Fruit fly (Drosophila melanogaster) whole organism, embryonic: ENCODE results near the gene AP-1mu.
A peak's percentile ranks its signal among the peaks of the same experiment; 100 is the strongest.

Experiments
- C15 ChIP-seq: fragments of 200-800 bp; sonication (Bioruptor generic); IDR thresholded peaks from 3 replicates; pipeline ENCODE4 v1.3.6; 2022; ENCODE audit warnings: missing biosample characterization, missing genetic modification characterization
- CG12769 ChIP-seq: fragments of 200-800 bp; sonication (Bioruptor generic); optimal IDR thresholded peaks from 2 replicates; lab custom pipeline; 2019; ENCODE audit warnings: missing biosample characterization, mild to moderate bottlenecking, missing genetic modification characterization, moderate library complexity
- CG12942 ChIP-seq: fragments of 200-800 bp; sonication (Bioruptor generic); optimal IDR thresholded peaks from 3 replicates; lab custom pipeline; 2016; ENCODE audit warnings: missing biosample characterization, missing genetic modification characterization
- CG13296 ChIP-seq: fragments of 200-800 bp; sonication (Bioruptor generic); optimal IDR thresholded peaks from 3 replicates; lab custom pipeline; 2018; ENCODE audit warnings: missing biosample characterization, mild to moderate bottlenecking, missing genetic modification characterization
- CG14441 ChIP-seq: fragments of 200-800 bp; sonication (Bioruptor generic); IDR thresholded peaks from 2 replicates; pipeline ENCODE4 v1.3.6; 2022; ENCODE audit warnings: missing biosample characterization, missing genetic modification characterization
- CG14710 ChIP-seq: fragments of 200-800 bp; sonication (Bioruptor generic); optimal IDR thresholded peaks from 3 replicates; lab custom pipeline; 2019; ENCODE audit warnings: missing biosample characterization, mild to moderate bottlenecking, missing genetic modification characterization, moderate library complexity
- CG15479 ChIP-seq: fragments of 200-800 bp; sonication (Bioruptor generic); optimal IDR thresholded peaks from 3 replicates; lab custom pipeline; 2019; ENCODE audit warnings: missing biosample characterization, mild to moderate bottlenecking, missing genetic modification characterization, moderate library complexity
- CG30431 ChIP-seq: fragments of 200-800 bp; sonication (Bioruptor generic); optimal IDR thresholded peaks from 2 replicates; lab custom pipeline; 2017; ENCODE audit warnings: missing biosample characterization, missing genetic modification characterization
- CG32767 ChIP-seq: fragments of 200-800 bp; sonication (Bioruptor generic); IDR thresholded peaks from 2 replicates; pipeline ENCODE4 v1.3.6; 2022; ENCODE audit warnings: missing biosample characterization, missing genetic modification characterization
- CG33557 ChIP-seq: fragments of 200-800 bp; sonication (Bioruptor generic); optimal IDR thresholded peaks from 2 replicates; lab custom pipeline; 2019; ENCODE audit warnings: missing biosample characterization, mild to moderate bottlenecking, missing genetic modification characterization, moderate library complexity
- CG3726 ChIP-seq: fragments of 200-800 bp; sonication (Bioruptor generic); IDR thresholded peaks from 3 replicates; pipeline ENCODE4, ENCODE4 v1.3.6; 2022; ENCODE audit warnings: missing biosample characterization, missing genetic modification characterization
- CG42726 ChIP-seq: fragments of 200-800 bp; sonication (Bioruptor generic); IDR thresholded peaks from 2 replicates; pipeline ENCODE4 v1.3.6; 2022; ENCODE audit warnings: missing biosample characterization, missing genetic modification characterization; ENCODE audit not compliant: partially characterized antibody
- CG4820 ChIP-seq: fragments of 200-800 bp; sonication (Bioruptor generic); optimal IDR thresholded peaks from 3 replicates; lab custom pipeline; 2016; ENCODE audit warnings: missing biosample characterization, missing genetic modification characterization
- CG6175 ChIP-seq: fragments of 200-800 bp; sonication (Bioruptor generic); IDR thresholded peaks from 3 replicates; pipeline ENCODE4 v1.3.6; 2022; ENCODE audit warnings: missing biosample characterization, missing genetic modification characterization
- CG7372 ChIP-seq: fragments of 200-800 bp; sonication (Bioruptor generic); IDR thresholded peaks from 2 replicates; pipeline ENCODE4 v1.3.6; 2022; ENCODE audit warnings: missing biosample characterization, missing genetic modification characterization
- CG8388 ChIP-seq: fragments of 200-800 bp; sonication (Bioruptor generic); optimal IDR thresholded peaks from 2 replicates; lab custom pipeline; 2019; ENCODE audit warnings: missing biosample characterization, mild to moderate bottlenecking, missing genetic modification characterization, moderate library complexity
- CG8478 ChIP-seq: fragments of >200 bp; optimal IDR thresholded peaks from 2 replicates; lab custom pipeline; 2018
- CG8765 ChIP-seq: fragments of 200-800 bp; sonication (Bioruptor generic); IDR thresholded peaks from 2 replicates; pipeline ENCODE4 v1.3.6; 2022; ENCODE audit warnings: missing biosample characterization, missing genetic modification characterization
- Camta ChIP-seq: fragments of 200-800 bp; sonication (Bioruptor generic); optimal IDR thresholded peaks from 2 replicates; lab custom pipeline; 2016; ENCODE audit warnings: missing biosample characterization, missing genetic modification characterization
- CoRest ChIP-seq: fragments of 200-800 bp; sonication (Bioruptor generic); optimal IDR thresholded peaks from 3 replicates; lab custom pipeline; 2018; ENCODE audit warnings: missing biosample characterization, mild to moderate bottlenecking, missing genetic modification characterization, moderate library complexity
- Dll ChIP-seq: fragments of 200-800 bp; sonication (Bioruptor generic); IDR thresholded peaks from 4 replicates; pipeline ENCODE4 v1.3.6; 2022; ENCODE audit warnings: missing biosample characterization, missing genetic modification characterization; ENCODE audit not compliant: partially characterized antibody
- Doc3 ChIP-seq: fragments of 200-800 bp; sonication (Bioruptor generic); IDR thresholded peaks from 3 replicates; pipeline ENCODE4 v1.3.6; 2022; ENCODE audit warnings: missing biosample characterization, missing genetic modification characterization; ENCODE audit not compliant: partially characterized antibody
- HHEX ChIP-seq: fragments of 200-800 bp; sonication (Bioruptor generic); optimal IDR thresholded peaks from 3 replicates; lab custom pipeline; 2017; ENCODE audit warnings: missing biosample characterization, mild to moderate bottlenecking, missing genetic modification characterization, missing genetic modification reagents
- Hr39 ChIP-seq: fragments of >200 bp; optimal IDR thresholded peaks from 2 replicates; lab custom pipeline; 2017
- Hr78 ChIP-seq, 2 experiments: fragments of 200-800 bp in 1 of 2; fragments of >200 bp in 1 of 2; sonication (Bioruptor generic) in 1 of 2; optimal IDR thresholded peaks; 2 replicates each; lab custom pipeline; 2017 to 2019; ENCODE audit warnings: missing biosample characterization in 2 of 2, missing genetic modification characterization in 2 of 2, mild to moderate bottlenecking in 1 of 2, moderate library complexity in 1 of 2
- Hsf ChIP-seq: fragments of 200-800 bp; sonication (Bioruptor generic); optimal IDR thresholded peaks from 3 replicates; lab custom pipeline; 2016; ENCODE audit warnings: missing biosample characterization, missing genetic modification characterization
- Mes4 ChIP-seq: fragments of 200-800 bp; sonication (Bioruptor generic); optimal IDR thresholded peaks from 2 replicates; lab custom pipeline; 2016; ENCODE audit warnings: missing biosample characterization, missing genetic modification characterization
- Nf-YC ChIP-seq: fragments of 200-800 bp; optimal IDR thresholded peaks from 3 replicates; lab custom pipeline; 2019; ENCODE audit warnings: missing biosample characterization, mild to moderate bottlenecking, missing genetic modification characterization, moderate library complexity
- Oli ChIP-seq: fragments of 200-800 bp; sonication (Bioruptor generic); optimal IDR thresholded peaks from 2 replicates; lab custom pipeline; 2018; ENCODE audit warnings: missing biosample characterization, mild to moderate bottlenecking, missing genetic modification characterization, moderate library complexity
- Ravus ChIP-seq: fragments of 200-800 bp; sonication (Bioruptor generic); IDR thresholded peaks from 2 replicates; pipeline ENCODE4 v1.3.6; 2022; ENCODE audit warnings: missing biosample characterization, missing genetic modification characterization
- Sin3A ChIP-seq: fragments of >200 bp; optimal IDR thresholded peaks from 2 replicates; lab custom pipeline; 2018
- Sox100B ChIP-seq: fragments of 200-800 bp; sonication (Bioruptor generic); optimal IDR thresholded peaks from 3 replicates; lab custom pipeline; 2018; ENCODE audit warnings: missing biosample characterization, mild to moderate bottlenecking, missing genetic modification characterization
- Spps ChIP-seq: fragments of 200-800 bp; sonication (Bioruptor generic); optimal IDR thresholded peaks from 2 replicates; lab custom pipeline; 2018; ENCODE audit warnings: missing biosample characterization, mild to moderate bottlenecking, missing genetic modification characterization
- Xrp1 ChIP-seq: fragments of 200-800 bp; sonication (Bioruptor generic); IDR thresholded peaks from 2 replicates; pipeline ENCODE4 v1.3.6; 2022; ENCODE audit warnings: missing biosample characterization, missing genetic modification characterization
- abd-A ChIP-seq: fragments of 200-800 bp; sonication (Bioruptor generic); optimal IDR thresholded peaks from 3 replicates; lab custom pipeline; 2019; ENCODE audit warnings: missing biosample characterization, mild to moderate bottlenecking, missing genetic modification characterization, moderate library complexity
- caup ChIP-seq: fragments of 200-800 bp; sonication (Bioruptor generic); optimal IDR thresholded peaks from 3 replicates; lab custom pipeline; 2017; ENCODE audit warnings: missing biosample characterization, mild to moderate bottlenecking, missing genetic modification characterization, moderate library complexity; ENCODE audit not compliant: severe bottlenecking
- chm ChIP-seq: fragments of 200-800 bp; sonication (Bioruptor generic); IDR thresholded peaks from 2 replicates; pipeline ENCODE4 v1.3.6; 2022; ENCODE audit warnings: missing biosample characterization, missing genetic modification characterization
- dm ChIP-seq: fragments of 200-800 bp; sonication (Bioruptor generic); optimal IDR thresholded peaks from 3 replicates; lab custom pipeline; 2016; ENCODE audit warnings: missing biosample characterization, missing genetic modification characterization
- dpn ChIP-seq, 2 experiments: fragments of 200-800 bp; sonication (Bioruptor generic); optimal IDR thresholded peaks; 3 replicates each; lab custom pipeline; 2016; ENCODE audit warnings: missing biosample characterization in 2 of 2, missing genetic modification characterization in 2 of 2
- ems ChIP-seq: fragments of 200-800 bp; sonication (Bioruptor generic); optimal IDR thresholded peaks from 3 replicates; lab custom pipeline; 2016; ENCODE audit warnings: missing biosample characterization, missing genetic modification characterization
- lab ChIP-seq: fragments of 200-800 bp; sonication (Bioruptor generic); optimal IDR thresholded peaks from 3 replicates; lab custom pipeline; 2017; ENCODE audit warnings: missing biosample characterization, missing genetic modification characterization, mild to moderate bottlenecking, moderate library complexity, missing genetic modification reagents
- lov ChIP-seq, 2 experiments: fragments of 200-800 bp in 1 of 2; fragments of >200 bp in 1 of 2; sonication (Bioruptor generic) in 1 of 2; IDR thresholded peaks in 1 of 2; optimal IDR thresholded peaks in 1 of 2; 2 replicates in 1 of 2; 3 replicates in 1 of 2; pipeline versions ENCODE4 v1.3.6 to Lab custom; 2017 to 2022; ENCODE audit warnings: missing biosample characterization in 1 of 2, missing genetic modification characterization in 1 of 2
- nom ChIP-seq: fragments of 200-800 bp; sonication (Bioruptor generic); optimal IDR thresholded peaks from 2 replicates; lab custom pipeline; 2017; ENCODE audit warnings: missing biosample characterization, missing genetic modification characterization, mild to moderate bottlenecking, moderate library complexity, missing genetic modification reagents
- pho ChIP-seq: fragments of 200-800 bp; sonication (Bioruptor generic); optimal IDR thresholded peaks from 2 replicates; lab custom pipeline; 2016; ENCODE audit warnings: missing biosample characterization, missing genetic modification characterization
- pum ChIP-seq: fragments of 200-800 bp; sonication (Bioruptor generic); optimal IDR thresholded peaks from 2 replicates; lab custom pipeline; 2016; ENCODE audit warnings: missing biosample characterization, missing genetic modification characterization
- pzg ChIP-seq: fragments of 200-800 bp; sonication (Bioruptor generic); optimal IDR thresholded peaks from 3 replicates; lab custom pipeline; 2018; ENCODE audit warnings: missing biosample characterization, mild to moderate bottlenecking, missing genetic modification characterization, moderate library complexity
- slou ChIP-seq: fragments of 200-800 bp; sonication (Bioruptor generic); optimal IDR thresholded peaks from 3 replicates; lab custom pipeline; 2016; ENCODE audit warnings: missing biosample characterization, missing genetic modification characterization
- unpg ChIP-seq: fragments of 200-800 bp; sonication (Bioruptor generic); optimal IDR thresholded peaks from 3 replicates; lab custom pipeline; 2018; ENCODE audit warnings: missing biosample characterization, mild to moderate bottlenecking, missing genetic modification characterization, moderate library complexity
- zf30C ChIP-seq: fragments of 200-800 bp; sonication (Bioruptor generic); optimal IDR thresholded peaks from 3 replicates; lab custom pipeline; 2018; ENCODE audit warnings: missing biosample characterization, mild to moderate bottlenecking, missing genetic modification characterization
- zfh1 ChIP-seq: fragments of 200-800 bp; sonication (Bioruptor generic); IDR thresholded peaks from 3 replicates; pipeline ENCODE4 v1.3.6; 2022; ENCODE audit warnings: missing biosample characterization, missing genetic modification characterization
- zfh2 ChIP-seq: fragments of 200-800 bp; sonication (Bioruptor generic); optimal IDR thresholded peaks from 2 replicates; lab custom pipeline; 2016; ENCODE audit warnings: missing biosample characterization, missing genetic modification characterization

AP-1mu gene

dm6 chr3R:9513052-9513420, 46.3 kb downstream of the AP-1mu start, which contains the start of the genes Ras85D and Rlb1 (continued):
- TF ChIP-seq HHEX = peak; percentile 60
- TF ChIP-seq CG30431 (GFP tag; lab: Kevin White, UChicago) = no peak
- no peak for TF ChIP-seq abd-A (tag; lab: Kevin White, UChicago)
- no peak for TF ChIP-seq lov (optimal IDR thresholded peaks at IDR 0.05; lab: Kevin White, UChicago)
- no peak for TF ChIP-seq lov (GFP tag; IDR thresholded peaks at IDR 0.05; lab: Robert Waterston, UW)
- TF ChIP-seq slou (GFP tag; lab: Kevin White, UChicago) = peak; percentile 37
- no peak for TF ChIP-seq Spps (tag; lab: Kevin White, UChicago)
- TF ChIP-seq CG12769 (tag; lab: Kevin White, UChicago) = peak; percentile 74
- no peak for TF ChIP-seq Oli
- TF ChIP-seq Sin3A (lab: Kevin White, UChicago) = peak; percentile 98
- peak; percentile 77 for TF ChIP-seq CG14710 (tag; lab: Kevin White, UChicago)
- no peak for TF ChIP-seq CG7372
- TF ChIP-seq CoRest = peak; percentile 79
- peak; percentile 91 for TF ChIP-seq zfh2 (GFP tag; lab: Kevin White, UChicago)
- TF ChIP-seq CG4820 (GFP tag; lab: Kevin White, UChicago) = peak; percentile 61
- TF ChIP-seq zfh1 (GFP tag; lab: Robert Waterston, UW) = no peak
- no peak for TF ChIP-seq CG8765 (GFP tag; lab: Robert Waterston, UW)
- no peak for TF ChIP-seq CG3726 (GFP tag; lab: Robert Waterston, UW)
- TF ChIP-seq zf30C (GFP tag; lab: Kevin White, UChicago) = no peak
- peak; percentile 85 for TF ChIP-seq pzg (GFP tag; lab: Kevin White, UChicago)
- no peak for TF ChIP-seq Ravus (GFP tag; lab: Robert Waterston, UW)
- no peak for TF ChIP-seq Doc3
- TF ChIP-seq C15 = no peak
- TF ChIP-seq Xrp1 (GFP tag; lab: Robert Waterston, UW) = no peak
- TF ChIP-seq pum (GFP tag; lab: Kevin White, UChicago) = peak; percentile 77
- peak; percentile 75 for TF ChIP-seq Hsf (GFP tag; lab: Kevin White, UChicago)
- peak; percentile 83 for TF ChIP-seq pho (GFP tag; lab: Kevin White, UChicago)
- TF ChIP-seq CG14441 = no peak
- peak; percentile 86 for TF ChIP-seq ems
- peak; percentile 83 for TF ChIP-seq dpn (GFP tag; optimal IDR thresholded peaks at IDR 0.05; lab: Kevin White, UChicago)
- TF ChIP-seq dm = peak; percentile 92
- peak; percentile 66 for TF ChIP-seq unpg (GFP tag; lab: Kevin White, UChicago)
- no peak for TF ChIP-seq CG8478
- TF ChIP-seq CG32767 (GFP tag; lab: Robert Waterston, UW) = no peak
- TF ChIP-seq chm (GFP tag; lab: Robert Waterston, UW) = no peak
- no peak for TF ChIP-seq Hr39 (lab: Kevin White, UChicago)
- peak; percentile 51 for TF ChIP-seq Mes4 (GFP tag; lab: Kevin White, UChicago)
- TF ChIP-seq CG13296 (GFP tag; lab: Kevin White, UChicago) = peak; percentile 52
- no peak for TF ChIP-seq lab (GFP tag; lab: Kevin White, UChicago)
- no peak for TF ChIP-seq Hr78 (GFP tag; optimal IDR thresholded peaks at IDR 0.05; lab: Kevin White, UChicago)
- no peak for TF ChIP-seq CG42726
- TF ChIP-seq caup (GFP tag; lab: Kevin White, UChicago) = peak; percentile 43
- peak; percentile 29 for TF ChIP-seq CG8388 (GFP tag; lab: Kevin White, UChicago)
- TF ChIP-seq Sox100B (GFP tag; lab: Kevin White, UChicago) = no peak
- peak; percentile 77 for TF ChIP-seq Nf-YC (tag; lab: Kevin White, UChicago)
- peak; percentile 74 for TF ChIP-seq Camta (GFP tag; lab: Kevin White, UChicago)
- no peak for TF ChIP-seq CG15479
- TF ChIP-seq CG33557 (GFP tag; lab: Kevin White, UChicago) = peak; percentile 40
- TF ChIP-seq nom (GFP tag; lab: Kevin White, UChicago) = no peak
- no peak for TF ChIP-seq CG6175 (GFP tag; lab: Robert Waterston, UW)
- no peak for TF ChIP-seq Dll (GFP tag; lab: Robert Waterston, UW)
- peak; percentile 67 for TF ChIP-seq CG12942 (GFP tag; lab: Kevin White, UChicago)
